Worm (Caenorhabditis elegans) whole organism, L2 larva: ENCODE results near the gene rps-2.

Experiments used
- F13H6.1 ChIP-seq: sonication (generic microtip); optimal IDR thresholded peaks from 2 replicates; lab custom pipeline; 2016; ENCODE audit warnings: missing genetic modification characterization, missing compliant biosample characterization
- ZK546.5 ChIP-seq: sonication (generic microtip); optimal IDR thresholded peaks from 2 replicates; lab custom pipeline; 2017; ENCODE audit warnings: missing biosample characterization, missing genetic modification characterization
- alr-1 ChIP-seq: fragments of 150-350 bp; optimal IDR thresholded peaks from 2 replicates; lab custom pipeline; 2014; ENCODE audit warnings: missing biosample characterization, missing genetic modification characterization
- blmp-1 ChIP-seq: sonication (generic microtip); optimal IDR thresholded peaks from 2 replicates; lab custom pipeline; 2017; ENCODE audit warnings: missing genetic modification characterization, mild to moderate bottlenecking, missing compliant biosample characterization, antibody characterized with exemption, moderate library complexity; ENCODE audit not compliant: insufficient read depth
- lsy-2 ChIP-seq, 2 experiments: fragments of 150-350 bp in 1 of 2; sonication (generic microtip) in 1 of 2; optimal IDR thresholded peaks; 2 replicates each; lab custom pipeline; 2014 to 2017; ENCODE audit warnings: missing biosample characterization in 2 of 2, missing genetic modification characterization in 2 of 2
- nhr-11 ChIP-seq: fragments of 150-350 bp; optimal IDR thresholded peaks from 2 replicates; lab custom pipeline; 2014; ENCODE audit warnings: missing biosample characterization, missing genetic modification characterization
- nhr-12 ChIP-seq: fragments of 150-350 bp; optimal IDR thresholded peaks from 2 replicates; lab custom pipeline; 2014; ENCODE audit warnings: missing biosample characterization, missing genetic modification characterization
- nhr-6 ChIP-seq: fragments of 150-350 bp; optimal IDR thresholded peaks from 2 replicates; lab custom pipeline; 2014; ENCODE audit warnings: missing biosample characterization, missing genetic modification characterization
- unc-39 ChIP-seq: fragments of 150-350 bp; optimal IDR thresholded peaks from 2 replicates; lab custom pipeline; 2014; ENCODE audit warnings: missing biosample characterization, missing genetic modification characterization
- unc-55 ChIP-seq: fragments of 150-350 bp; sonication (generic microtip); optimal IDR thresholded peaks from 3 replicates; lab custom pipeline; 2014; ENCODE audit warnings: missing biosample characterization, missing genetic modification reagents, missing genetic modification characterization
- unc-62 ChIP-seq: fragments of 150-350 bp; optimal IDR thresholded peaks from 2 replicates; lab custom pipeline; 2014; ENCODE audit warnings: missing biosample characterization, missing genetic modification reagents, missing genetic modification characterization
- ztf-4 ChIP-seq: fragments of 150-350 bp; optimal IDR thresholded peaks from 2 replicates; lab custom pipeline; 2014; ENCODE audit warnings: missing biosample characterization, missing genetic modification characterization

DNA sequence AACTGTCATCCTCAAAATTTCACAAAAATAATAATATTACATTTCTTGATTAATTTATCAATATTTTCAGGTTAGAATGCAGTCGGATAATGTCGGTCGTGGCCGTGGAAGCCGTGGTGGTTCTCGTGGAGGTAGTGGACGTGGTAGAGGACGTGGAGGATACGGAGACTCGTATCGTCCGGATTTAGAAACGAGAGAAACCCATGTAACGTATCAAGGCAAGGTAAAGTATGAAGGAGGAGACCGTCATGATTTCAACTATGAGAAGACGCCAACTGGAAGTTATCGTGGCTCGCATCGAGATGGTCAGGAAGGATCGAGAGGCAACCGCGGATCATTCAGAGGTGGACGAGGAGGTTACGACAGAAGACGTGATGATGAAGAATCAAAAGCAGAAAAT is 31.3 kb upstream of the rps-2 start, which contains the start of gene frpr-10:
- TF ChIP-seq ztf-4 = no peak
- no peak for TF ChIP-seq ZK546.5 (tag; lab: Kevin White, UChicago)
- TF ChIP-seq blmp-1 (tag; lab: Kevin White, UChicago) = no peak
- no peak for TF ChIP-seq nhr-6 (tag; lab: Kevin White, UChicago)
- TF ChIP-seq alr-1 (tag; lab: Kevin White, UChicago) = no peak
- no peak for TF ChIP-seq F13H6.1 (tag; lab: Kevin White, UChicago)
- no peak for TF ChIP-seq unc-62 (GFP tag; lab: Kevin White, UChicago)
- TF ChIP-seq lsy-2 (tag; optimal IDR thresholded peaks at IDR 0.05; lab: Kevin White, UChicago) = no peak
- TF ChIP-seq nhr-12 (tag; lab: Kevin White, UChicago) = no peak
- no peak for TF ChIP-seq unc-55 (GFP tag; lab: Kevin White, UChicago)
- TF ChIP-seq unc-39 (tag; lab: Kevin White, UChicago) = no peak
- TF ChIP-seq nhr-11 = no peak
